Fruit fly (Drosophila melanogaster) whole organism: ENCODE measurements around the gene Mettl14.

Experiments
- CG8478 ChIP-seq: fragments of >200 bp; optimal IDR thresholded peaks from 2 replicates; lab custom pipeline; 2018; ENCODE audit warnings: inconsistent platforms
- Dll ChIP-seq: fragments of >200 bp; optimal IDR thresholded peaks from 2 replicates; lab custom pipeline; 2017
- EcR ChIP-seq, 2 experiments: fragments of >200 bp; optimal IDR thresholded peaks; 2 replicates each; lab custom pipeline; 2017; ENCODE audit warnings: missing biosample characterization in 2 of 2, missing genetic modification characterization in 2 of 2, missing genetic modification reagents in 2 of 2
- pan ChIP-seq: fragments of >200 bp; optimal IDR thresholded peaks from 2 replicates; lab custom pipeline; 2017
- psq ChIP-seq: fragments of >200 bp; optimal IDR thresholded peaks from 2 replicates; lab custom pipeline; 2017
- usp ChIP-seq: fragments of >200 bp; optimal IDR thresholded peaks from 2 replicates; lab custom pipeline; 2017; ENCODE audit warnings: missing biosample characterization, missing genetic modification characterization, mixed read lengths

Gene Mettl14

DNA sequence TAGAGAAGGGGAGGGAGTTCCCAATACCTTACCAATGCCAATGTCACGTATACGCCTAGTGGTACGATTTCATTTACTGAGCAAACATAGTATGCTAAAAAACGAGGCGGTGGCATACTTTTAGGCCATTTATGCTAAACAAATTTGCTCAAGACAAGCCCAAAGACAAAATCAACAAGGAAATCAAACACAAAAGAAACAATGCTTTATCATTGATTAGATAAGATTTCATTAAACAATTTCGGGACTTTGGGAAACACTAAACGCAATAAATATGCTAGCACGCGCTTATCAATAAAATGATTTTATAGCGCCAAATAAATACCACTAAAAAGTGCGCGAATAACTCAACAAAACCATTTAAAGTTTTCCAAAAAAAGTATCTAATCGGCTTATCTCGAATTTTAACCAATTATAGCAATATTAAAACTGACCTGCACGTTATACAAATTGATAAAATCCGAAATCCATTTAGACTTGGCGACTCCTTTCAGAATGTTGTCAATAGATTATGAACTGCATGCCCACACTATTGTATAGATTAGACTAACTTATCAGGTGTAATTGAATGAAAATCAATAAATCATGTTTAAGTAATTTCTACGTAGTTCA is 42.4 kb downstream of the Mettl14 start:
- TF ChIP-seq psq (no peak), Dll (lab: Kevin White, UChicago) (no peak), EcR (GFP tag; optimal IDR thresholded peaks at IDR 0.05; lab: Kevin White, UChicago) (no peak), CG8478 (lab: Kevin White, UChicago) (no peak), pan (no peak), usp (GFP tag; lab: Kevin White, UChicago) (no peak)

DNA sequence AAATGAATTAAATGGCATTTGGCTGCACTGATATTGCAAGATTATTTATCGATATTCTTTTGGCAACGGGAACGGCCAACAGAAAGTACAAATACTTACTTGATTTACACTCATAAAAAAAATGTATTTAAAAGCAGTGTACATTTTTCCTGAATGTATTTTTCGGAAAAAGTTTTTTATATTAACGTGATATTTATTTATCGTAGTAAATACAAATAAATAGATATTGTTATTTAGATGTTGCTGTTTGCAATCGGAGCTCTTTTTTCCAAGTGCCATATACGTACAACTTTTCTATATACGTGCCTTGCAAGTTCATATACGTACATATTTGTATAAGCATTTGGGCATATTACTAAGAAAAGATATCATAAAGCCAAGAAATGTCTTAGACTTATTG is 43.1 kb downstream of the Mettl14 start:
- no peak for TF ChIP-seq Dll (lab: Kevin White, UChicago)
- no peak for TF ChIP-seq CG8478 (lab: Kevin White, UChicago)
- no peak for TF ChIP-seq usp (GFP tag; lab: Kevin White, UChicago)
- no peak for TF ChIP-seq pan
- TF ChIP-seq psq = no peak
- no peak for TF ChIP-seq EcR (GFP tag; optimal IDR thresholded peaks at IDR 0.05; lab: Kevin White, UChicago)

DNA sequence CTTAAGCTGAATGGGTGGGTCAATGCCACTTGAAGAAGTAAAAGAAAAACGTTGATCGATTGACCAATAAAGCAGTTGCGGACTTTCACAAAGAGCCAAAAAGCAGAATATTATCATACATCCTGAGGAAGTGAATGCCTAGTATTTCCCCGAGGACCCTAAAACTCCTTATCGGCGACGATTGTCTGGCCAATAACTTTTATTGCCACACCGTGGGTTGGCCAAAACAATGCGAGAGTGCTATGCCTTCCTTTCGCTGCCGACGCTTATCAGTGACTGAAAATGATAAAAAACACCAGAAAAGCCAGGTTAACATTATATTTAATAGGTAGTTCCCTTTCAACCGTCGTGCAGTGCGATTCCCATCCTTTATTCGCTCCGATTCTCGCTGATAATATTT is 43.6 kb downstream of the Mettl14 start, which contains the start of gene Mur29B:
TSS of gene Mur29B (plus strand) at position 324 of the 400 bp plus-strand sequence.
- TF ChIP-seq Dll (lab: Kevin White, UChicago) = no peak
- TF ChIP-seq usp (GFP tag; lab: Kevin White, UChicago) = no peak
- no peak for TF ChIP-seq psq
- no peak for TF ChIP-seq CG8478 (lab: Kevin White, UChicago)
- TF ChIP-seq pan = no peak
- no peak for TF ChIP-seq EcR (GFP tag; optimal IDR thresholded peaks at IDR 0.05; lab: Kevin White, UChicago)

DNA sequence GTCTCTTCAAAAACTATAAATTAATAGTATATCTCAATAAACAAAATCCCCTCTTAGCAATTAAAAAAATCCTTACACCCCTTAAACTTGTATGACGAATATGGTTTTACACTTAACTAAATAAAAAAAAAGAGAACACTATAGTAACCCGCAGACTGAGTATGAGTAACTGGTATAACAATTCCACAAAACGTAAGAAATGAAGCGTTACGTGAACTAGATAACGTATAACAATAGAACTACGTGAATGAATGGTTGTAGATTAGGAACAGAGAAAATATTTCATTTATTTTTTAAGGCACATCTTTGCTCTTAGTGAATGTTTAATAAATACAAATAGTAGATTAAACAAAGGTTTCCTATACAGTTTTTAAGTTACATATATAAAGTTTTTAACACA is 47.2 kb downstream of the Mettl14 start:
- TF ChIP-seq psq (no peak), usp (GFP tag; lab: Kevin White, UChicago) (no peak), CG8478 (lab: Kevin White, UChicago) (no peak), EcR (GFP tag; optimal IDR thresholded peaks at IDR 0.05; lab: Kevin White, UChicago) (no peak)
